Worm (Caenorhabditis elegans) whole organism, dauer: ENCODE results near the gene lury-1.

Experiments used
- unc-62 ChIP-seq: sonication (generic microtip); optimal IDR thresholded peaks from 2 replicates; lab custom pipeline; 2017; ENCODE audit warnings: missing biosample characterization, missing genetic modification reagents, missing genetic modification characterization

Gene lury-1

DNA sequence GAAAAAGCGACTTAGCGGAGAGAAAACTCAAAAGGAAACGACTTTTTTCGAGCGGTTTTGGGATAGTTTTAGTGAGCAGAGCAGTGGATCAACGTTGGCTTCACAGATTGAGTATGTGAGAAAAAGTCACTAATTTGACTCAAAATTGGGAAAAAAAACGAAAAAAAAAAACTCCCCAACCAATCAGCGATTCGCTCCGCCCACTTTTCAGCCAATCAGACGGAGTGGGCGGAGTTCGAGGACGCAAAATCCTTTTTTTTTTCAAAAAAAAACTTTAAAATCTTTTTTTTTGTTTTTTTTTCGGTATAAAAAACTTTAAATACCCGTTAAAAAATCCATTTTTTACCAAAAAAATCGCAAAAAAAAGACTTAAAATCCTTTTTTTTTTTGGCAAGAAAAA is 34.6 kb downstream of the lury-1 start:
- TF ChIP-seq unc-62 (GFP tag; lab: Kevin White, UChicago), result no peak

DNA sequence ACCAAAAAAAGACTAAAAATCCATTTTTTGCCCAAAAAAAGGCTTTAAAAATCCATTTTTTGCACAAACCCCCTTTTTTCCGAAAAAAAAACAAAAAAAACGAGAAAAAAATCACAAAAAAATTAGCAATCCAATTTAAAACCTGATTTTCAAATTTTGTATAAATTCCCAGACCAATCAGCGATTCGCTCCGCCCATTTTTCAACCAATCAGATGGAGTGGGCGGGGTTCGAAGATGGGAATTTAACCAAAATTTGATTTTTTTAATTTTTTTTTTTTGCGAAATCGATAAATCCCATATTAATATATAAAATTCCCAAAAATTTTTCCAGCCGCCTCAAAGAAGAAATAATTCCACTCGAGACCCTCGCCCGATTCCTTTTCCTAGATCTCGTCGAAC is 35.2 kb downstream of the lury-1 start:
- no peak for TF ChIP-seq unc-62 (GFP tag; lab: Kevin White, UChicago)

DNA sequence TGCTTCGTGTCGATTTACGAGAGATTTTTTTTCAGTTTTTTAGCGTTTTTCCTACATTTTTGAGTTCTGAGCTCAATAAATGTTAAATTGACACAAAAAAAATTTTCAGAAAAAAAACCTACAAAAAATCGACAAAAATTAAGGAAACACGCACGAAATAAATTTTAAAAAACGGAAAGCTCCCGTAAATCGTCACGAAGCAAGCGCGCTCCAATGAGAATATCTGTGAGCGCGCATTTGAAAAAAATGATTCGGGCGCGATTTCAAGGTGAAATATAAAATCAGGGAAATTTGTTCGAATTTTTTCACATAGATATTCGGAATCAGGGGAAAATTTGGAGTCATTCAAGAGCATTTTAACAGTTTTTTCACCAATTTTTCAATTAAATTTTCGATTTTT is 37.0 kb downstream of the lury-1 start:
- TF ChIP-seq unc-62 (GFP tag; lab: Kevin White, UChicago), result no peak

DNA sequence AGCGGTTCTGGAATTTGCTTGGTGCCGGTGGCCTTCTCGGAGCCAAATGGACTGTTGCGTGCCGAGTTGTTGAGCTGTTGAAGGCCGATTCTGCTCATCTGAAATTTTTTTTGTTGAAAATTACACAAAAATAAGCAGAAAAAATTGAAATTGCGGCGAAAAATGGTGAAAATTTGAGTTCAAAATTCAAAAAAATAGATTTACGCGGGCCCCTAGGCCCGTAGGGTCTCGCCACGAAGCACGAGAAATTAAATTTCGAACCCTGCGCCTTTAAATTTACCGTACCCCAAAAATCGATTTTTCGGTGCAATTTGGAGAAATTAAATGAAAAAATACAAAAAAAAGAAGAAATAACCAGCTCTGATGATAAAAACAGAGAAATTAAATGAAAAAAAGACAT is 39.0 kb downstream of the lury-1 start, which contains the start of gene gmn-1:
gmn-1 (minus strand) TSS at position 98 of the 400 bp plus-strand sequence.
- no peak for TF ChIP-seq unc-62 (GFP tag; lab: Kevin White, UChicago)

DNA sequence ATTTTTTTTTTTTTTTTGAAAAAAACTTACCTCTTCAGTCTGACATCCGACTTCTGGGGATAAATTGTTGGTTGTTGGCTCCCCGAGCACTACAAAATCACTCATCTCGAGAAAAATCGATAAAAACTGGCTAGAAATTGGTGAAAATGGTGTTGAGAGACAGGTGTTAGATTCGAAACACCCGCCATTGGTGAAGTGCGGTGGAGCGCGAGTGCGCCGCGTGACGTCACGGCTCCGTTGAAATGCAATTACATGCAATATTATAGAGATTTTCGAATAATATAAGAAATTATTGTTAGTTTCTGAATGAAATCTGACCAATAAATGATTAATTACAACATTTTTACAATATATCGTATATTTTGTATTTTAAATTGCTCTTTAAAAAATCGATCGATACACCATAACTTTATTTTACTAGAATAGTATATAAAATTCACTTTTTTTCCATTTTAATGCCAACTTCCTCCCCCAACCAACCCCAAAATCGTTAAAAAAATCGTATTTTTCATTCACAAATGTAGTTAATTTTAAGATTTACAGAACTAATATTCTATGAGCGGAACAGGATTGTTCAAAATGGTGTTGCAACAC is 40.0 kb downstream of the lury-1 start, which contains the start of the genes Y75B8A.18 and Y75B8A.19:
Y75B8A.18 (minus strand) TSS at position 142 of the 594 bp plus-strand sequence.
Y75B8A.19 (plus strand) TSS at position 544 of the 594 bp plus-strand sequence.
- no peak for TF ChIP-seq unc-62 (GFP tag; lab: Kevin White, UChicago)

DNA sequence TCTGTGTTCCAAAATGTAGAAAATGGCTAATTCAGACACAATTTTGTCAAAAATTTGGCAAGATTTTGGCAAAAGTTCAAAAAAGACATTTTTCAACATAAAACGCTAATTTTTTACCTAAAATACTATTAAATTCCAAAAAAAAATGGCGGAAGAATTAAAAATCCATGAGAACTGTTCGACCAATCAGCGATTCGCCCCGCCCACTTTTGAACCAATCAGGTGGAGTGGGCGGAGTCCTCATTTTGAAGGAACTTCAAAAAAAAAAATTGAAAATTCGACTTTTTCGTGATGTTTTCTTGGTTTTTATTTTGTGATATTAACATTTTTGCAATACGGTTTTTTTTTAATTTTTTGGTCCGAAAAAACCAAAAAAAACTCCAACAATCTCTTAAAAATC is 41.7 kb downstream of the lury-1 start:
- no peak for TF ChIP-seq unc-62 (GFP tag; lab: Kevin White, UChicago)

DNA sequence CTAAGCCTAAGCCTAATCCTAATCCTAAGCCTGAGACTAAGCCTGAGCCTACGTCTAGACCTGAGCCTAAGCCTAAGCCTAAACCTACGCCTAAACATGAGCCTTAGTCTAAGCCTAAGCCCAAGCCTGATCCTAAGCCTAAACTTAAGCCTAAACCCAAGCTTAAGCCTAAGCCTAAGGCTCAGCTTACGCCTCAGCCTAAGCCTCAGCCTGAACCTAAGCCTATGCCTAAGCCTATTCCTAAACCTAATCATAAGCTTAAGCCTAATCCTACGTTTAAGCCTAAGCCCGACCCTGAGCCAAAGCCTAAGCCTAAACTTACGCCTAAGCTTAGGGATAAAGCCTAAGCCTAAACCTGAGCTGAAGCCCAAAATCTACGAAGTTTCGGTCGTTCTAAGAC is 44.0 kb downstream of the lury-1 start:
- TF ChIP-seq unc-62 (GFP tag; lab: Kevin White, UChicago), result no peak

DNA sequence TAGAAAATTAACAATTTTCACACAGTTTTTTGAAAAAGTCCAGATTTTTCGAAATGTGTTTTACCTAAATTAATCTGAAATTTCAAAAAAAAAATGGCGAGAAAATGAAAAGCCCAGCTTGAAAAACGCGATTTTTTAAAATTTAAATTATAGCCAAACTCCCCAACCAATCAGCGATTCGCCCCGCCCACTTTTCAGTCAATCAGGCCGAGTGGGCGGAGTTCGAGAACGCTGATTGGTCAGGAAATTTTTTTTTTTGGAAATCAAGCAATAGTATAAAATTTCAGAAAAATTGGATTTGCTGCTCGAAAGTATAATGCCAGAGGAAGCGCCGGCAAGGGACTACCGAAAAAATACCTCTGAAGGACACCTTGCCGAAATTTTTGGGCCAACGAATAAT is 45.3 kb downstream of the lury-1 start:
- no peak for TF ChIP-seq unc-62 (GFP tag; lab: Kevin White, UChicago)

DNA sequence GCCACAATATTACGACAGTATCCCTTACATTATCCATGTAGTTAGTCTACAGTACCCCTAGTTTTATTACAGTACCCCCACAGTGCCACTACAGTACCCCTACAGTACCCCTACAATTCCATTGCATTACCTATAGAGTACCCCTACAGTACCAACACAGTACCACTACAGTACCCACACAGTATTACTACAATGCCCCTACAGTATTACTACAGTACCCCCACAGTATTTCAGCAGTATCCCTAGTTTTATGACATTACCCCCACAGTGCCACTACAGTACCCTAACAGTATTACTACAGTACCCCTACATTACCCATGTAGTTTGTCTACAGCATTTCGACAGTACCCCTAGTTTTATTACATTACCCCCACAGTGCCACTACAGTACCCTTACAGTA is 47.3 kb downstream of the lury-1 start:
- no peak for TF ChIP-seq unc-62 (GFP tag; lab: Kevin White, UChicago)

DNA sequence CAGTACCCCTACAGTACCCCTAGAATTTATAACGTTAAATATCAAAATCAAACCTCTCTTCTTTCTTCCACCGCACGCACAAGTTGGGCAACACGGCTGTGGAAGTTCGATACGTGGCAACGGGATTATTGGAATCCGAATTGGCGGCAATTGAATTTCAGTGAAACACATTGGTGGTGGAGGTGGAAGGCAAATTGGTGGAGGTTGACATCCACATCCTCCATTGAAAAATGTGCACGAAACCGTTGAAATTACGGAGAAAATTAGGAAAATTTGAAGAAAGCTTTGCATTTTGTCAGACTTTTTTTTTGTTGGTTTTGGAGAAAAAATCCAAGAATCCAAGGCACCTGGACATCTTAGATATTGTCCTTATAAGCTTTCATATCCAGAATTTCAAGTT is 49.1 kb downstream of the lury-1 start:
- no peak for TF ChIP-seq unc-62 (GFP tag; lab: Kevin White, UChicago)

DNA sequence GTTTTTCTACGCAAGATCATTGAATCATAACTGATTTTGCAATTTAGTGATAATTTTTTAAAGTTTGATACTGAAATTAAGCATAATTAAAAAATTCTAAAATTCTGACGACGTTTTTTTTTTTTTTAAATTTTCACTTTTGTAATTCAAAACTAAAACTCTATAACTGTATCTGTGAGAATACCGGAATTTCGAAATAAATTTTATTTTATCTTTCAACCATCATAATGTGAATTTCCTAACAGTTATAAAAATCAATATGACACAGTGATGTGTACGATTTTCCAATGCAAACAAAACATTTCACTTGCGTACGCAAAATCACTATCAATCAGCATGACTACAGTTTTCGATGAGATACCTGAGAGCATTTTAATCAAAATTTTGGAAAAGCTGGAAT is 49.7 kb downstream of the lury-1 start, which contains the start of the genes grl-15 and fbxa-89:
grl-15 (minus strand) TSS at position 101 of the 400 bp plus-strand sequence.
fbxa-89 (plus strand) TSS at position 271 of the 400 bp plus-strand sequence.
- TF ChIP-seq unc-62 (GFP tag; lab: Kevin White, UChicago), result no peak
